Fruit fly (Drosophila melanogaster) whole organism, embryonic: ENCODE data around the gene CG17593.

ENCODE experiments used
- Aef1 ChIP-seq: fragments of 200-800 bp; sonication (Bioruptor generic); IDR thresholded peaks from 3 replicates; pipeline ENCODE4 v1.3.6; 2022; ENCODE audit warnings: missing biosample characterization, missing genetic modification characterization
- Bteb2 ChIP-seq: fragments of 200-800 bp; sonication (Bioruptor generic); optimal IDR thresholded peaks from 2 replicates; lab custom pipeline; 2016; ENCODE audit warnings: missing biosample characterization, missing genetic modification characterization
- CG10209 ChIP-seq: fragments of 200-800 bp; sonication (Bioruptor generic); optimal IDR thresholded peaks from 3 replicates; lab custom pipeline; 2017; ENCODE audit warnings: missing biosample characterization, mild to moderate bottlenecking, missing genetic modification characterization, missing genetic modification reagents
- CG10321 ChIP-seq: fragments of 200-800 bp; sonication (Bioruptor generic); IDR thresholded peaks from 2 replicates; pipeline ENCODE4 v1.3.6; 2022; ENCODE audit warnings: missing biosample characterization, missing genetic modification characterization
- CG10366 ChIP-seq: fragments of 200-800 bp; sonication (Bioruptor generic); IDR thresholded peaks from 2 replicates; pipeline ENCODE4 v1.3.6; 2022; ENCODE audit warnings: missing biosample characterization, missing genetic modification characterization
- CG11456 ChIP-seq: fragments of 200-800 bp; sonication (Bioruptor generic); IDR thresholded peaks from 3 replicates; pipeline ENCODE4 v1.3.6; 2022; ENCODE audit warnings: missing biosample characterization, missing genetic modification characterization
- CG11504 ChIP-seq: fragments of 200-800 bp; sonication (Bioruptor generic); optimal IDR thresholded peaks from 3 replicates; lab custom pipeline; 2019; ENCODE audit warnings: missing biosample characterization, mild to moderate bottlenecking, missing genetic modification characterization, moderate library complexity
- CG11723 ChIP-seq: fragments of 200-800 bp; sonication (Bioruptor generic); optimal IDR thresholded peaks from 2 replicates; lab custom pipeline; 2017; ENCODE audit warnings: missing biosample characterization, mild to moderate bottlenecking, missing genetic modification characterization
- CG13287 ChIP-seq: fragments of 200-800 bp; sonication (Bioruptor generic); IDR thresholded peaks from 2 replicates; pipeline ENCODE4 v1.3.6; 2022; ENCODE audit warnings: missing biosample characterization, missing genetic modification characterization; ENCODE audit not compliant: partially characterized antibody
- CG15479 ChIP-seq: fragments of 200-800 bp; sonication (Bioruptor generic); optimal IDR thresholded peaks from 3 replicates; lab custom pipeline; 2019; ENCODE audit warnings: missing biosample characterization, mild to moderate bottlenecking, missing genetic modification characterization, moderate library complexity
- CG18619 ChIP-seq: fragments of 200-800 bp; sonication (Bioruptor generic); optimal IDR thresholded peaks from 3 replicates; lab custom pipeline; 2017; ENCODE audit warnings: missing biosample characterization, mild to moderate bottlenecking, missing genetic modification characterization
- CG32532 ChIP-seq: fragments of 200-800 bp; sonication (Bioruptor generic); IDR thresholded peaks from 2 replicates; pipeline ENCODE4 v1.3.6; 2022; ENCODE audit warnings: missing biosample characterization, missing genetic modification characterization
- CG43689 ChIP-seq: fragments of 200-800 bp; sonication (Bioruptor generic); IDR thresholded peaks from 2 replicates; pipeline ENCODE4 v1.3.6; 2022; ENCODE audit warnings: missing biosample characterization, missing genetic modification characterization
- CG8089 ChIP-seq: fragments of 200-800 bp; sonication (Bioruptor generic); optimal IDR thresholded peaks from 3 replicates; lab custom pipeline; 2016; ENCODE audit warnings: missing biosample characterization, missing genetic modification characterization
- Camta ChIP-seq: fragments of 200-800 bp; sonication (Bioruptor generic); optimal IDR thresholded peaks from 2 replicates; lab custom pipeline; 2016; ENCODE audit warnings: missing biosample characterization, missing genetic modification characterization
- Dbx ChIP-seq: fragments of 200-800 bp; sonication (Bioruptor generic); IDR thresholded peaks from 3 replicates; pipeline ENCODE4 v1.3.6; 2022; ENCODE audit warnings: missing biosample characterization, missing genetic modification characterization
- Deaf1 ChIP-seq: fragments of 200-800 bp; optimal IDR thresholded peaks from 3 replicates; lab custom pipeline; 2019; ENCODE audit warnings: missing biosample characterization, mild to moderate bottlenecking, missing genetic modification characterization, moderate library complexity
- Dll ChIP-seq: fragments of 200-800 bp; sonication (Bioruptor generic); IDR thresholded peaks from 4 replicates; pipeline ENCODE4 v1.3.6; 2022; ENCODE audit warnings: missing biosample characterization, missing genetic modification characterization; ENCODE audit not compliant: partially characterized antibody
- Doc3 ChIP-seq: fragments of 200-800 bp; sonication (Bioruptor generic); IDR thresholded peaks from 3 replicates; pipeline ENCODE4 v1.3.6; 2022; ENCODE audit warnings: missing biosample characterization, missing genetic modification characterization; ENCODE audit not compliant: partially characterized antibody
- GATAe ChIP-seq: fragments of 200-800 bp; sonication (Bioruptor generic); conservative IDR thresholded peaks from 2 replicates; pipeline ENCODE4 v1.3.6; 2022; ENCODE audit warnings: missing biosample characterization, missing genetic modification characterization
- Hey ChIP-seq: fragments of 200-800 bp; sonication (Bioruptor generic); optimal IDR thresholded peaks from 3 replicates; lab custom pipeline; 2018; ENCODE audit warnings: missing biosample characterization, mild to moderate bottlenecking, missing genetic modification characterization
- Jarid2 ChIP-seq: fragments of 200-800 bp; sonication (Bioruptor generic); optimal IDR thresholded peaks from 3 replicates; lab custom pipeline; 2017; ENCODE audit warnings: mild to moderate bottlenecking, missing biosample characterization, missing genetic modification reagents, missing genetic modification characterization
- NFAT ChIP-seq: fragments of 200-800 bp; sonication (Bioruptor generic); IDR thresholded peaks from 2 replicates; pipeline ENCODE4 v1.3.6; 2022; ENCODE audit warnings: missing biosample characterization, missing genetic modification characterization
- NK7.1 ChIP-seq: fragments of 200-800 bp; sonication (Bioruptor generic); optimal IDR thresholded peaks from 3 replicates; lab custom pipeline; 2016; ENCODE audit warnings: missing biosample characterization, missing genetic modification characterization
- Nf-YA ChIP-seq: fragments of 200-800 bp; sonication (Bioruptor generic); IDR thresholded peaks from 2 replicates; pipeline ENCODE4 v1.3.6; 2022; ENCODE audit warnings: missing biosample characterization, missing genetic modification characterization
- Nf-YB ChIP-seq: fragments of 200-800 bp; sonication (Bioruptor generic); optimal IDR thresholded peaks from 3 replicates; lab custom pipeline; 2019; ENCODE audit warnings: missing biosample characterization, mild to moderate bottlenecking, missing genetic modification characterization, moderate library complexity
- Nf-YC ChIP-seq: fragments of 200-800 bp; optimal IDR thresholded peaks from 3 replicates; lab custom pipeline; 2019; ENCODE audit warnings: missing biosample characterization, mild to moderate bottlenecking, missing genetic modification characterization, moderate library complexity
- Scr ChIP-seq: fragments of 200-800 bp; sonication (Bioruptor generic); IDR thresholded peaks from 2 replicates; pipeline ENCODE4 v1.3.6; 2022; ENCODE audit warnings: missing biosample characterization, missing genetic modification characterization; ENCODE audit not compliant: partially characterized antibody
- Trl ChIP-seq, 3 experiments: fragments of >200 bp in 2 of 3; fragments of 200-800 bp in 1 of 3; sonication (Bioruptor generic) in 1 of 3; optimal IDR thresholded peaks; 2 replicates in 1 of 3; 3 replicates in 2 of 3; lab custom pipeline; 2016 to 2017; ENCODE audit warnings: missing biosample characterization in 1 of 3, missing genetic modification characterization in 1 of 3
- Xrp1 ChIP-seq: fragments of 200-800 bp; sonication (Bioruptor generic); IDR thresholded peaks from 2 replicates; pipeline ENCODE4 v1.3.6; 2022; ENCODE audit warnings: missing biosample characterization, missing genetic modification characterization
- ci ChIP-seq: fragments of 200-800 bp; sonication (Bioruptor generic); IDR thresholded peaks from 3 replicates; pipeline ENCODE4 v1.3.6; 2022; ENCODE audit warnings: missing biosample characterization, missing genetic modification characterization
- crol ChIP-seq: fragments of 200-800 bp; sonication (Bioruptor generic); IDR thresholded peaks from 2 replicates; pipeline ENCODE4 v1.3.6; 2022; ENCODE audit warnings: missing biosample characterization, missing genetic modification characterization
- exex ChIP-seq: fragments of 200-800 bp; sonication (Bioruptor generic); optimal IDR thresholded peaks from 4 replicates; lab custom pipeline; 2018; ENCODE audit warnings: missing biosample characterization, mild to moderate bottlenecking, missing genetic modification characterization, moderate library complexity
- gcm ChIP-seq: fragments of 200-800 bp; sonication (Bioruptor generic); optimal IDR thresholded peaks from 2 replicates; lab custom pipeline; 2019; ENCODE audit warnings: missing biosample characterization, mild to moderate bottlenecking, missing genetic modification characterization, moderate library complexity
- jumu ChIP-seq: fragments of 200-800 bp; sonication (Bioruptor generic); optimal IDR thresholded peaks from 3 replicates; lab custom pipeline; 2016; ENCODE audit warnings: missing biosample characterization, missing genetic modification characterization
- klu ChIP-seq: fragments of 200-800 bp; sonication (Bioruptor generic); IDR thresholded peaks from 2 replicates; pipeline ENCODE4 v1.3.6; 2022; ENCODE audit warnings: missing biosample characterization, missing genetic modification characterization
- sens-2 ChIP-seq: fragments of 200-800 bp; sonication (Bioruptor generic); IDR thresholded peaks from 2 replicates; pipeline ENCODE4 v1.3.6; 2022; ENCODE audit warnings: missing biosample characterization, missing genetic modification characterization
- sim ChIP-seq: fragments of 200-800 bp; sonication (Bioruptor generic); IDR thresholded peaks from 2 replicates; pipeline ENCODE4 v1.3.6; 2022; ENCODE audit warnings: missing biosample characterization, missing genetic modification characterization
- yki ChIP-seq: fragments of >200 bp; optimal IDR thresholded peaks from 3 replicates; lab custom pipeline; 2018
- z ChIP-seq: fragments of 200-800 bp; sonication (Bioruptor generic); IDR thresholded peaks from 3 replicates; pipeline ENCODE4 v1.3.6; 2022; ENCODE audit warnings: missing biosample characterization, missing genetic modification characterization
- zen2 ChIP-seq: fragments of 200-800 bp; sonication (Bioruptor generic); IDR thresholded peaks from 3 replicates; pipeline ENCODE4 v1.3.6; 2022; ENCODE audit warnings: missing biosample characterization, missing genetic modification characterization; ENCODE audit not compliant: partially characterized antibody

The CG17593 gene

dm6 chr2L:3545033-3545666 is 30.5 kb downstream of the CG17593 start (continued):
- peak; percentile 45 for TF ChIP-seq Deaf1 (tag; lab: Kevin White, UChicago)
- TF ChIP-seq Nf-YA = peak; percentile 63; the same call in 1 of the 2 replicates
- TF ChIP-seq Jarid2 = peak; percentile 6
- peak; percentile 50; the same call in 1 of the 2 replicates for TF ChIP-seq CG13287 (GFP tag; lab: Robert Waterston, UW)
- no peak for TF ChIP-seq Camta (GFP tag; lab: Kevin White, UChicago)
- TF ChIP-seq jumu (GFP tag; lab: Kevin White, UChicago) = no peak
- peak; percentile 95 for TF ChIP-seq z
- no peak for TF ChIP-seq CG8089 (GFP tag; lab: Kevin White, UChicago)
- 0 out of 2 replicates have a peak, but pooled peaks have one; percentile 28 for TF ChIP-seq sens-2 (GFP tag; lab: Robert Waterston, UW)
- TF ChIP-seq Doc3 (GFP tag; lab: Robert Waterston, UW) = peak; percentile 60; the same call in 1 of the 3 replicates
- TF ChIP-seq Nf-YC (tag; lab: Kevin White, UChicago) = peak; percentile 92
- no peak for TF ChIP-seq Hey
- peak; percentile 41; the same call in 1 of the 3 replicates for TF ChIP-seq Dbx (GFP tag; lab: Robert Waterston, UW)
- no peak for TF ChIP-seq CG43689 (GFP tag; lab: Robert Waterston, UW)
- TF ChIP-seq NFAT (GFP tag; lab: Robert Waterston, UW) = no peak
- peak; percentile 84 for TF ChIP-seq GATAe
- peak; percentile 91 to 94 for TF ChIP-seq Trl (optimal IDR thresholded peaks at IDR 0.05; lab: Kevin White, UChicago)
- TF ChIP-seq Trl (GFP tag; optimal IDR thresholded peaks at IDR 0.05; lab: Kevin White, UChicago) = peak; percentile 42
- TF ChIP-seq ci = peak; percentile 39; the same call in 1 of the 3 replicates
- no peak for TF ChIP-seq sim (GFP tag; lab: Robert Waterston, UW)
- TF ChIP-seq Nf-YB (GFP tag; lab: Kevin White, UChicago) = peak; percentile 95
- TF ChIP-seq gcm = peak; percentile 0
- TF ChIP-seq exex = peak; percentile 49
- TF ChIP-seq crol (GFP tag; lab: Robert Waterston, UW) = peak; percentile 87
- TF ChIP-seq Aef1 (GFP tag; lab: Robert Waterston, UW) = no peak
- TF ChIP-seq Scr (GFP tag; lab: Robert Waterston, UW) = 0 out of 2 replicates have a peak, but pooled peaks have one; percentile 19
- TF ChIP-seq CG32532 = peak; percentile 75; the same call in 1 of the 2 replicates
- TF ChIP-seq CG18619 (GFP tag; lab: Kevin White, UChicago) = no peak
- peak; percentile 62; the same call in 3 of the 4 replicates for TF ChIP-seq Dll (GFP tag; lab: Robert Waterston, UW)
- no peak for TF ChIP-seq CG15479 (GFP tag; lab: Kevin White, UChicago)
- TF ChIP-seq CG10321 (GFP tag; lab: Robert Waterston, UW) = peak; percentile 50
- TF ChIP-seq zen2 (GFP tag; lab: Robert Waterston, UW) = peak; percentile 86
- TF ChIP-seq yki (lab: Kevin White, UChicago) = peak; percentile 95
- peak; percentile 39; the same call in 1 of the 2 replicates for TF ChIP-seq Xrp1 (GFP tag; lab: Robert Waterston, UW)
- TF ChIP-seq Bteb2 (GFP tag; lab: Kevin White, UChicago) = no peak

dm6 chr2L:3547512-3547911 is 32.8 kb downstream of the CG17593 start:
- TF ChIP-seq CG11504 (tag; lab: Kevin White, UChicago) (peak; percentile 52), CG11456 (GFP tag; lab: Robert Waterston, UW) (0 out of 3 replicates have a peak, but pooled peaks have one; percentile 5), klu (GFP tag; lab: Robert Waterston, UW) (no peak), CG10209 (no peak), NK7.1 (no peak), CG10366 (GFP tag; lab: Robert Waterston, UW) (no peak), CG11723 (GFP tag; lab: Kevin White, UChicago) (no peak)
